Fruit fly (Drosophila melanogaster) whole organism, prepupa: Measurements from ENCODE around the gene Cp7Fc.

Experiments used
- CG1621 ChIP-seq: fragments of 200-800 bp; sonication (Bioruptor generic); optimal IDR thresholded peaks from 3 replicates; lab custom pipeline; 2018; ENCODE audit warnings: missing biosample characterization, mild to moderate bottlenecking, missing genetic modification characterization
- CG3032 ChIP-seq: fragments of 200-800 bp; optimal IDR thresholded peaks from 2 replicates; lab custom pipeline; 2019; ENCODE audit warnings: missing biosample characterization, mild to moderate bottlenecking, missing genetic modification characterization, moderate library complexity
- CG8632 ChIP-seq: fragments of 200-800 bp; sonication (Bioruptor generic); optimal IDR thresholded peaks from 3 replicates; lab custom pipeline; 2016; ENCODE audit warnings: missing biosample characterization, missing genetic modification characterization
- Gug ChIP-seq: fragments of 200-800 bp; sonication (Bioruptor generic); IDR thresholded peaks from 2 replicates; pipeline ENCODE4 v1.3.6; 2022; ENCODE audit warnings: missing biosample characterization, missing genetic modification characterization
- Hr38 ChIP-seq: sonication (Bioruptor generic); optimal IDR thresholded peaks from 2 replicates; lab custom pipeline; 2016; ENCODE audit warnings: missing biosample characterization, missing genetic modification characterization
- Hr39 ChIP-seq: fragments of 200-800 bp; sonication (Bioruptor generic); optimal IDR thresholded peaks from 2 replicates; lab custom pipeline; 2016; ENCODE audit warnings: missing biosample characterization, missing genetic modification characterization
- Lpt ChIP-seq: fragments of 200-800 bp; sonication (Bioruptor generic); optimal IDR thresholded peaks from 3 replicates; lab custom pipeline; 2016; ENCODE audit warnings: missing biosample characterization, missing genetic modification characterization
- net ChIP-seq: fragments of 200-800 bp; sonication (Bioruptor generic); optimal IDR thresholded peaks from 3 replicates; lab custom pipeline; 2016; ENCODE audit warnings: missing biosample characterization, missing genetic modification characterization
- spab ChIP-seq: fragments of 200-800 bp; sonication (Bioruptor generic); optimal IDR thresholded peaks from 2 replicates; lab custom pipeline; 2017; ENCODE audit warnings: missing biosample characterization, mild to moderate bottlenecking, missing genetic modification characterization, missing genetic modification reagents
- ss ChIP-seq, 2 experiments: fragments of 200-800 bp; sonication (Bioruptor generic); optimal IDR thresholded peaks; 2 replicates in 1 of 2; 3 replicates in 1 of 2; lab custom pipeline; 2017 to 2018; ENCODE audit warnings: mild to moderate bottlenecking in 2 of 2, missing biosample characterization in 2 of 2, missing genetic modification characterization in 2 of 2, moderate library complexity in 1 of 2
- topi ChIP-seq: fragments of 200-800 bp; sonication (Bioruptor generic); optimal IDR thresholded peaks from 3 replicates; lab custom pipeline; 2016; ENCODE audit warnings: missing biosample characterization, missing genetic modification characterization

DNA sequence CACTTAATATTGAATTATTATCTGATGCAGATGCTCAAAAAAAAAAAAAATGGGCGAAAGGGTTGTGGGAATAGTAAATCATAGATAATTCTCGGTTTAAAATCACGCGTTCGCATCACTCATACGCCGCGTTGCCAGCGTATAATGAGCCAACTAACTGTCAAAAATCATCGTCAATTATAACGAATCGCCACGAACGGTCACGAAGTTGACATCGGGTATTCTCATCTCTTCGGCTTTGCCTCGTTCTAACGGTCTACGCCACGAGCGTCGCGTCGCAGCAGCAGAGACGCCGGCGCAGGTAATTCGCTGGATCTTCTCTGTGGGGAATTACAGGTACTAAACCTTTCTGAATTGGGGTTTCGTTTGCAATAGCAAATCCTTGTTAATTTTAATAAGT is 24.5 kb downstream of the Cp7Fc start:
- TF ChIP-seq ss (GFP tag; optimal IDR thresholded peaks at IDR 0.05; lab: Kevin White, UChicago) (no peak), Hr39 (no peak), CG1621 (no peak), topi (GFP tag; lab: Kevin White, UChicago) (no peak), Gug (GFP tag; lab: Robert Waterston, UW) (no peak), spab (no peak), CG3032 (tag; lab: Kevin White, UChicago) (no peak), CG8632 (GFP tag; lab: Kevin White, UChicago) (no peak), Lpt (GFP tag; lab: Kevin White, UChicago) (no peak), net (GFP tag; lab: Kevin White, UChicago) (no peak), Hr38 (GFP tag; lab: Kevin White, UChicago) (no peak)
